Worm (Caenorhabditis elegans) whole organism, midembryonic: ENCODE data around the gene tbp-1.

Experiments used
- T22C8.4 ChIP-seq: fragments of 200-800 bp; sonication (Bioruptor generic); IDR thresholded peaks from 2 replicates; pipeline ENCODE4 v1.3.6; 2022; ENCODE audit warnings: missing genetic modification characterization, missing compliant biosample characterization
- cog-1 ChIP-seq: sonication (generic microtip); optimal IDR thresholded peaks from 2 replicates; lab custom pipeline; 2016; ENCODE audit warnings: missing genetic modification characterization, missing compliant biosample characterization
- flt-1 ChIP-seq: fragments of 200-800 bp; sonication (Bioruptor generic); IDR thresholded peaks from 2 replicates; pipeline ENCODE4 v1.3.6; 2022; ENCODE audit warnings: missing genetic modification characterization, missing compliant biosample characterization
- klf-2 ChIP-seq: fragments of 200-800 bp; sonication (Bioruptor generic); conservative IDR thresholded peaks from 2 replicates; pipeline ENCODE4 v1.3.6; 2022; ENCODE audit warnings: missing genetic modification reagents, missing genetic modification characterization, missing compliant biosample characterization
- med-1 ChIP-seq: sonication (generic microtip); optimal IDR thresholded peaks from 2 replicates; lab custom pipeline; 2017; ENCODE audit warnings: missing genetic modification characterization, mild to moderate bottlenecking, missing compliant biosample characterization, antibody characterized with exemption, missing genetic modification reagents; ENCODE audit not compliant: insufficient read depth
- ref-1 ChIP-seq: fragments of 200-800 bp; sonication (Bioruptor generic); conservative IDR thresholded peaks from 2 replicates; pipeline ENCODE4 v1.3.6; 2022; ENCODE audit warnings: missing genetic modification reagents, missing genetic modification characterization, missing compliant biosample characterization
- tab-1 ChIP-seq: fragments of 200-800 bp; sonication (Bioruptor generic); IDR thresholded peaks from 2 replicates; pipeline ENCODE4 v1.3.6; 2022; ENCODE audit warnings: missing genetic modification characterization, missing compliant biosample characterization
- ztf-23 ChIP-seq: fragments of 200-800 bp; sonication (Bioruptor generic); IDR thresholded peaks from 2 replicates; pipeline ENCODE4 v1.3.6; 2022; ENCODE audit warnings: missing genetic modification reagents, missing genetic modification characterization, missing compliant biosample characterization
- ztf-29 ChIP-seq: fragments of 200-800 bp; sonication (Bioruptor generic); IDR thresholded peaks from 2 replicates; pipeline ENCODE4 v1.3.6; 2022; ENCODE audit warnings: missing genetic modification reagents, missing genetic modification characterization, missing compliant biosample characterization

ce11 chrIII:7353871-7354270, 30.0 kb upstream of the tbp-1 start, which contains the start of gene F08F8.9:
- TF ChIP-seq med-1 (no peak), klf-2 (GFP tag; lab: Robert Waterston, UW) (no peak), tab-1 (no peak), ztf-29 (GFP tag; lab: Robert Waterston, UW) (no peak), flt-1 (GFP tag; lab: Robert Waterston, UW) (no peak), ztf-23 (no peak), T22C8.4 (no peak), cog-1 (tag; lab: Kevin White, UChicago) (no peak), ref-1 (GFP tag; lab: Robert Waterston, UW) (no peak)
